Fruit fly (Drosophila melanogaster) whole organism, embryonic: ENCODE measurements around the gene Cpsf5.

Source experiments
- BEAF-32 ChIP-seq: fragments of 200-800 bp; sonication (Bioruptor generic); optimal IDR thresholded peaks from 3 replicates; lab custom pipeline; 2017; ENCODE audit warnings: missing biosample characterization, missing genetic modification characterization, mild to moderate bottlenecking, moderate library complexity, missing genetic modification reagents
- CG10366 ChIP-seq: fragments of 200-800 bp; sonication (Bioruptor generic); IDR thresholded peaks from 2 replicates; pipeline ENCODE4 v1.3.6; 2022; ENCODE audit warnings: missing biosample characterization, missing genetic modification characterization
- CG10431 ChIP-seq: fragments of 200-800 bp; sonication (Bioruptor generic); optimal IDR thresholded peaks from 3 replicates; lab custom pipeline; 2018; ENCODE audit warnings: missing biosample characterization, mild to moderate bottlenecking, missing genetic modification characterization
- CG13424 ChIP-seq: fragments of 200-800 bp; sonication (Bioruptor generic); optimal IDR thresholded peaks from 2 replicates; lab custom pipeline; 2019; ENCODE audit warnings: missing biosample characterization, mild to moderate bottlenecking, missing genetic modification characterization, moderate library complexity
- CG13624 ChIP-seq: fragments of 200-800 bp; sonication (Bioruptor generic); optimal IDR thresholded peaks from 2 replicates; lab custom pipeline; 2016; ENCODE audit warnings: missing biosample characterization, missing genetic modification characterization
- CG13775 ChIP-seq: fragments of 200-800 bp; sonication (Bioruptor generic); optimal IDR thresholded peaks from 3 replicates; lab custom pipeline; 2017; ENCODE audit warnings: missing biosample characterization, mild to moderate bottlenecking, missing genetic modification characterization
- CG1647 ChIP-seq: fragments of 200-800 bp; sonication (Bioruptor generic); optimal IDR thresholded peaks from 3 replicates; lab custom pipeline; 2016; ENCODE audit warnings: missing biosample characterization, missing genetic modification characterization
- CG1792 ChIP-seq: fragments of 200-800 bp; sonication (Bioruptor generic); optimal IDR thresholded peaks from 2 replicates; lab custom pipeline; 2016; ENCODE audit warnings: missing biosample characterization, missing genetic modification characterization
- CG18619 ChIP-seq: fragments of 200-800 bp; sonication (Bioruptor generic); optimal IDR thresholded peaks from 3 replicates; lab custom pipeline; 2017; ENCODE audit warnings: missing biosample characterization, mild to moderate bottlenecking, missing genetic modification characterization
- CG2202 ChIP-seq: fragments of 200-800 bp; sonication (Bioruptor generic); optimal IDR thresholded peaks from 2 replicates; lab custom pipeline; 2018; ENCODE audit warnings: missing biosample characterization, mild to moderate bottlenecking, missing genetic modification characterization
- CG2889 ChIP-seq: fragments of 200-800 bp; sonication (Bioruptor generic); IDR thresholded peaks from 3 replicates; pipeline ENCODE4 v1.3.6; 2022; ENCODE audit warnings: missing biosample characterization, missing genetic modification characterization
- CG30431 ChIP-seq: fragments of 200-800 bp; sonication (Bioruptor generic); optimal IDR thresholded peaks from 2 replicates; lab custom pipeline; 2017; ENCODE audit warnings: missing biosample characterization, missing genetic modification characterization
- CG31365 ChIP-seq: fragments of 200-800 bp; sonication (Bioruptor generic); optimal IDR thresholded peaks from 2 replicates; lab custom pipeline; 2018; ENCODE audit warnings: missing biosample characterization, mild to moderate bottlenecking, missing genetic modification characterization
- CG4360 ChIP-seq: fragments of 200-800 bp; sonication (Bioruptor generic); IDR thresholded peaks from 2 replicates; pipeline ENCODE4 v1.3.6; 2022; ENCODE audit warnings: missing biosample characterization, missing genetic modification characterization
- CG6254 ChIP-seq: fragments of 200-800 bp; sonication (Bioruptor generic); optimal IDR thresholded peaks from 3 replicates; lab custom pipeline; 2017; ENCODE audit warnings: mild to moderate bottlenecking, missing biosample characterization, missing genetic modification reagents, missing genetic modification characterization
- CG7963 ChIP-seq: fragments of 200-800 bp; sonication (Bioruptor generic); IDR thresholded peaks from 3 replicates; pipeline ENCODE4 v1.3.6; 2022; ENCODE audit warnings: missing biosample characterization, missing genetic modification characterization; ENCODE audit not compliant: partially characterized antibody
- CG8089 ChIP-seq: fragments of 200-800 bp; sonication (Bioruptor generic); optimal IDR thresholded peaks from 3 replicates; lab custom pipeline; 2016; ENCODE audit warnings: missing biosample characterization, missing genetic modification characterization
- CrebB ChIP-seq: fragments of 200-800 bp; sonication (Bioruptor generic); optimal IDR thresholded peaks from 3 replicates; lab custom pipeline; 2018; ENCODE audit warnings: missing biosample characterization, mild to moderate bottlenecking, missing genetic modification characterization
- D ChIP-seq, 2 experiments: fragments of 200-800 bp in 1 of 2; fragments of >200 bp in 1 of 2; sonication (Bioruptor generic) in 1 of 2; optimal IDR thresholded peaks; 2 replicates in 1 of 2; 3 replicates in 1 of 2; lab custom pipeline; 2017; ENCODE audit warnings: mild to moderate bottlenecking in 1 of 2, missing biosample characterization in 1 of 2, missing genetic modification characterization in 1 of 2, missing genetic modification reagents in 1 of 2
- Dfd ChIP-seq, 2 experiments: fragments of >200 bp; optimal IDR thresholded peaks; 2 replicates each; lab custom pipeline; 2017; ENCODE audit warnings: missing biosample characterization in 2 of 2, missing genetic modification characterization in 2 of 2
- Dp ChIP-seq: fragments of 200-800 bp; sonication (Bioruptor generic); optimal IDR thresholded peaks from 2 replicates; lab custom pipeline; 2018; ENCODE audit warnings: missing biosample characterization, mild to moderate bottlenecking, missing genetic modification characterization, moderate library complexity
- ERR ChIP-seq: fragments of 200-800 bp; sonication (Bioruptor generic); optimal IDR thresholded peaks from 2 replicates; lab custom pipeline; 2016; ENCODE audit warnings: missing biosample characterization, missing genetic modification characterization
- Fer1 ChIP-seq: fragments of 200-800 bp; sonication (Bioruptor generic); optimal IDR thresholded peaks from 2 replicates; lab custom pipeline; 2017; ENCODE audit warnings: missing biosample characterization, mild to moderate bottlenecking, missing genetic modification characterization
- Gsc ChIP-seq: fragments of 200-800 bp; sonication (Bioruptor generic); IDR thresholded peaks from 2 replicates; pipeline ENCODE4 v1.3.6; 2022; ENCODE audit warnings: missing biosample characterization, missing genetic modification characterization
- HHEX ChIP-seq: fragments of 200-800 bp; sonication (Bioruptor generic); optimal IDR thresholded peaks from 3 replicates; lab custom pipeline; 2017; ENCODE audit warnings: missing biosample characterization, mild to moderate bottlenecking, missing genetic modification characterization, missing genetic modification reagents
- HLHmδ ChIP-seq: fragments of 200-800 bp; sonication (Bioruptor generic); optimal IDR thresholded peaks from 2 replicates; lab custom pipeline; 2018; ENCODE audit warnings: missing biosample characterization, mild to moderate bottlenecking, missing genetic modification characterization, moderate library complexity
- Hr78 ChIP-seq, 2 experiments: fragments of 200-800 bp in 1 of 2; fragments of >200 bp in 1 of 2; sonication (Bioruptor generic) in 1 of 2; optimal IDR thresholded peaks; 2 replicates each; lab custom pipeline; 2017 to 2019; ENCODE audit warnings: missing biosample characterization in 2 of 2, missing genetic modification characterization in 2 of 2, mild to moderate bottlenecking in 1 of 2, moderate library complexity in 1 of 2
- Kr ChIP-seq: fragments of 200-800 bp; sonication (Bioruptor generic); optimal IDR thresholded peaks from 2 replicates; lab custom pipeline; 2017; ENCODE audit warnings: missing biosample characterization, mild to moderate bottlenecking, missing genetic modification characterization
- Lpt ChIP-seq: fragments of >200 bp; optimal IDR thresholded peaks from 2 replicates; lab custom pipeline; 2018; ENCODE audit warnings: missing biosample characterization, missing genetic modification characterization
- Mad ChIP-seq: fragments of 200-800 bp; sonication (Bioruptor generic); optimal IDR thresholded peaks from 2 replicates; lab custom pipeline; 2016; ENCODE audit warnings: missing biosample characterization, missing genetic modification characterization
- Med ChIP-seq: fragments of 200-800 bp; sonication (Bioruptor generic); peaks from one replicate; lab custom pipeline; 2016; ENCODE audit warnings: missing biosample characterization, missing genetic modification characterization, mild to moderate bottlenecking, inconsistent platforms, moderate library complexity
- Opbp ChIP-seq: fragments of 200-800 bp; sonication (Bioruptor generic); IDR thresholded peaks from 3 replicates; pipeline ENCODE4 v1.3.6; 2022; ENCODE audit warnings: missing biosample characterization, missing genetic modification characterization; ENCODE audit not compliant: partially characterized antibody
- Pdp1 ChIP-seq, 2 experiments: fragments of 200-800 bp; sonication (Bioruptor generic); optimal IDR thresholded peaks; 3 replicates each; lab custom pipeline; 2016; ENCODE audit warnings: missing biosample characterization in 2 of 2, missing genetic modification characterization in 2 of 2, mild to moderate bottlenecking in 1 of 2, moderate library complexity in 1 of 2
- Poxn ChIP-seq: fragments of 200-800 bp; sonication (Bioruptor generic); IDR thresholded peaks from 2 replicates; pipeline ENCODE4 v1.3.6; 2022; ENCODE audit warnings: missing biosample characterization, missing genetic modification characterization
- YL-1 ChIP-seq: fragments of 200-800 bp; sonication (Bioruptor generic); optimal IDR thresholded peaks from 3 replicates; lab custom pipeline; 2017; ENCODE audit warnings: missing biosample characterization, mild to moderate bottlenecking, missing genetic modification characterization
- ase ChIP-seq: fragments of 200-800 bp; sonication (Bioruptor generic); IDR thresholded peaks from 3 replicates; pipeline ENCODE4 v1.3.6; 2022; ENCODE audit warnings: missing biosample characterization, missing genetic modification characterization
- ato ChIP-seq: fragments of 200-800 bp; sonication (Bioruptor generic); IDR thresholded peaks from 2 replicates; pipeline ENCODE4 v1.3.6; 2022; ENCODE audit warnings: missing biosample characterization, missing genetic modification characterization; ENCODE audit not compliant: partially characterized antibody
- bbx ChIP-seq: fragments of 200-800 bp; sonication (Bioruptor generic); IDR thresholded peaks from 2 replicates; pipeline ENCODE4 v1.3.6; 2022; ENCODE audit warnings: missing biosample characterization, missing genetic modification characterization; ENCODE audit not compliant: partially characterized antibody
- bigmax ChIP-seq: fragments of 200-800 bp; sonication (Bioruptor generic); optimal IDR thresholded peaks from 2 replicates; lab custom pipeline; 2018; ENCODE audit warnings: missing biosample characterization, mild to moderate bottlenecking, missing genetic modification characterization
- bowl ChIP-seq: fragments of 200-800 bp; sonication (Bioruptor generic); IDR thresholded peaks from 2 replicates; pipeline ENCODE4 v1.3.6; 2022; ENCODE audit warnings: missing biosample characterization, missing genetic modification characterization
- danr ChIP-seq: fragments of 200-800 bp; sonication (Bioruptor generic); IDR thresholded peaks from 2 replicates; pipeline ENCODE4 v1.3.6; 2022; ENCODE audit warnings: missing biosample characterization, missing genetic modification characterization
- kah ChIP-seq: fragments of 200-800 bp; sonication (Bioruptor generic); optimal IDR thresholded peaks from 2 replicates; lab custom pipeline; 2018; ENCODE audit warnings: missing biosample characterization, mild to moderate bottlenecking, missing genetic modification characterization
- oc ChIP-seq: fragments of 200-800 bp; sonication (Bioruptor generic); optimal IDR thresholded peaks from 2 replicates; lab custom pipeline; 2018; ENCODE audit warnings: missing biosample characterization, mild to moderate bottlenecking, missing genetic modification characterization, moderate library complexity
- otp ChIP-seq: fragments of 200-800 bp; sonication (Bioruptor generic); IDR thresholded peaks from 3 replicates; pipeline ENCODE4, ENCODE4 v1.3.6; 2022; ENCODE audit warnings: missing biosample characterization, missing genetic modification characterization
- run ChIP-seq: fragments of 200-800 bp; sonication (Bioruptor generic); optimal IDR thresholded peaks from 3 replicates; lab custom pipeline; 2018; ENCODE audit warnings: missing biosample characterization, mild to moderate bottlenecking, missing genetic modification characterization
- salm ChIP-seq: fragments of 200-800 bp; sonication (Bioruptor generic); optimal IDR thresholded peaks from 2 replicates; lab custom pipeline; 2018; ENCODE audit warnings: missing biosample characterization, mild to moderate bottlenecking, missing genetic modification characterization
- sc ChIP-seq, 3 experiments: fragments of >200 bp in 2 of 3; fragments of 200-800 bp in 1 of 3; sonication (Bioruptor generic) in 1 of 3; optimal IDR thresholded peaks; 2 replicates in 2 of 3; 3 replicates in 1 of 3; lab custom pipeline; 2017; ENCODE audit warnings: mild to moderate bottlenecking in 1 of 3, missing biosample characterization in 1 of 3, missing genetic modification characterization in 1 of 3, missing genetic modification reagents in 1 of 3
- tap ChIP-seq: fragments of 200-800 bp; optimal IDR thresholded peaks from 3 replicates; lab custom pipeline; 2019; ENCODE audit warnings: missing biosample characterization, mild to moderate bottlenecking, missing genetic modification characterization, moderate library complexity

Cpsf5 gene

dm6 chr3L:9461670-9462246 is 50.9 kb downstream of the Cpsf5 start (continued):
- TF ChIP-seq HLHmδ (GFP tag; lab: Kevin White, UChicago), result peak; percentile 32
- no peak for TF ChIP-seq Dfd (GFP tag; optimal IDR thresholded peaks at IDR 0.05; lab: Kevin White, UChicago)
- TF ChIP-seq CG18619 (GFP tag; lab: Kevin White, UChicago), result no peak
- TF ChIP-seq Fer1 (GFP tag; lab: Kevin White, UChicago), result no peak
- peak; percentile 59 for TF ChIP-seq kah (GFP tag; lab: Kevin White, UChicago)
- peak; percentile 42; the same call in 2 of the 3 replicates for TF ChIP-seq otp (GFP tag; lab: Robert Waterston, UW)
- peak; percentile 26 for TF ChIP-seq CG1647 (GFP tag; lab: Kevin White, UChicago)
- TF ChIP-seq salm (tag; lab: Kevin White, UChicago), result no peak
- TF ChIP-seq Kr (GFP tag; lab: Kevin White, UChicago), result peak; percentile 100
- TF ChIP-seq CG13624, result no peak
- TF ChIP-seq Gsc (GFP tag; lab: Robert Waterston, UW), result 0 out of 2 replicates have a peak, but pooled peaks have one; percentile 27
- peak; percentile 27 for TF ChIP-seq CG30431
- no peak for TF ChIP-seq danr (GFP tag; lab: Robert Waterston, UW)
- TF ChIP-seq CG10431, result no peak
- TF ChIP-seq Lpt, result no peak
- no peak for TF ChIP-seq tap (tag; lab: Kevin White, UChicago)
- TF ChIP-seq CG31365 (tag; lab: Kevin White, UChicago), result no peak
- TF ChIP-seq ERR (GFP tag; lab: Kevin White, UChicago), result peak; percentile 21
- 0 out of 2 replicates have a peak, but pooled peaks have one; percentile 55 for TF ChIP-seq bbx (GFP tag; lab: Robert Waterston, UW)
- TF ChIP-seq YL-1 (GFP tag; lab: Kevin White, UChicago), result no peak
- no peak for TF ChIP-seq sc (optimal IDR thresholded peaks at IDR 0.05; lab: Kevin White, UChicago)
- no peak for TF ChIP-seq sc (GFP tag; optimal IDR thresholded peaks at IDR 0.05; lab: Kevin White, UChicago)
- no peak for TF ChIP-seq ato (GFP tag; lab: Robert Waterston, UW)
- TF ChIP-seq D (optimal IDR thresholded peaks at IDR 0.05; lab: Kevin White, UChicago), result peak; percentile 58
- no peak for TF ChIP-seq D (GFP tag; optimal IDR thresholded peaks at IDR 0.05; lab: Kevin White, UChicago)
- no peak for TF ChIP-seq CG13424
- TF ChIP-seq CG13775 (GFP tag; lab: Kevin White, UChicago), result no peak
- TF ChIP-seq CG4360, result peak; percentile 66
- no peak for TF ChIP-seq Hr78 (GFP tag; optimal IDR thresholded peaks at IDR 0.05; lab: Kevin White, UChicago)
- TF ChIP-seq Mad (GFP tag; lab: Kevin White, UChicago), result no peak
- no peak for TF ChIP-seq Poxn (GFP tag; lab: Robert Waterston, UW)
- TF ChIP-seq Med (GFP tag; lab: Kevin White, UChicago), result peak; percentile 95
- TF ChIP-seq BEAF-32, result no peak
- TF ChIP-seq CG2202 (tag; lab: Kevin White, UChicago), result no peak
- no peak for TF ChIP-seq ase (GFP tag; lab: Robert Waterston, UW)
- no peak for TF ChIP-seq HHEX (GFP tag; lab: Kevin White, UChicago)
- no peak for TF ChIP-seq CG6254 (GFP tag; lab: Kevin White, UChicago)
- TF ChIP-seq CG8089 (GFP tag; lab: Kevin White, UChicago), result no peak
- no peak for TF ChIP-seq run (tag; lab: Kevin White, UChicago)
- TF ChIP-seq Pdp1 (GFP tag; optimal IDR thresholded peaks at IDR 0.05; lab: Kevin White, UChicago), result peak in 1 of 2 experiments; percentile 3
- peak; percentile 26 for TF ChIP-seq CG1792 (GFP tag; lab: Kevin White, UChicago)
- TF ChIP-seq CrebB, result no peak
- 0 out of 3 replicates have a peak, but pooled peaks have one; percentile 30 for TF ChIP-seq Opbp (GFP tag; lab: Robert Waterston, UW)
- TF ChIP-seq oc (tag; lab: Kevin White, UChicago), result no peak
- TF ChIP-seq CG2889, result peak; percentile 45; the same call in 1 of the 3 replicates
- TF ChIP-seq bowl (GFP tag; lab: Robert Waterston, UW), result no peak
- TF ChIP-seq Dp (GFP tag; lab: Kevin White, UChicago), result no peak
- no peak for TF ChIP-seq bigmax (GFP tag; lab: Kevin White, UChicago)
- peak; percentile 44; the same call in 1 of the 2 replicates for TF ChIP-seq CG10366 (GFP tag; lab: Robert Waterston, UW)
- TF ChIP-seq CG7963, result no peak
